Fruit fly (Drosophila melanogaster): Measurements from ENCODE around the gene tnc.

tnc gene

dm6 chr3R:25024895-25025557 is 40.8 kb downstream of the tnc start, which contains the start of the genes EMC6 and Hr96 (continued):
- peak; percentile 93 for TF ChIP-seq CG12155 (GFP tag; optimal IDR thresholded peaks at IDR 0.05)
- TF ChIP-seq ssp (GFP tag; IDR thresholded peaks at IDR 0.05): peak; percentile 75
- TF ChIP-seq CG15269 (tag; optimal IDR thresholded peaks at IDR 0.05): peak; percentile 94
- no peak for TF ChIP-seq pan (optimal IDR thresholded peaks at IDR 0.05)
- TF ChIP-seq pan (GFP tag; optimal IDR thresholded peaks at IDR 0.05 in 1 of 2, IDR thresholded peaks at IDR 0.05 in 1 of 2): peak in 1 of 2 experiments; percentile 94
- TF ChIP-seq CG11560 (tag; IDR thresholded peaks at IDR 0.05): peak; percentile 81
- peak; percentile 97 for TF ChIP-seq CG9932 (GFP tag; IDR thresholded peaks at IDR 0.05)
- TF ChIP-seq CG34422 (GFP tag; IDR thresholded peaks at IDR 0.05): peak; percentile 89
- TF ChIP-seq sisA (GFP tag; IDR thresholded peaks at IDR 0.05): peak; percentile 93
- TF ChIP-seq crol (GFP tag; IDR thresholded peaks at IDR 0.05): peak; percentile 95
- no peak for TF ChIP-seq sc (optimal IDR thresholded peaks at IDR 0.05)
- TF ChIP-seq sc (GFP tag; optimal IDR thresholded peaks at IDR 0.05): peak; percentile 77
- TF ChIP-seq CG14860 (GFP tag; IDR thresholded peaks at IDR 0.05; ENCODE audit: partially characterized antibody): peak; percentile 64
- TF ChIP-seq z (GFP tag; IDR thresholded peaks at IDR 0.05): peak; percentile 7; the same call in 1 of the 3 replicates
- TF ChIP-seq CG14667 (GFP tag; IDR thresholded peaks at IDR 0.05): peak; percentile 88
- peak; percentile 93 for TF ChIP-seq CG17328 (GFP tag; IDR thresholded peaks at IDR 0.05)
- TF ChIP-seq Six4 (GFP tag; optimal IDR thresholded peaks at IDR 0.05): peak; percentile 91
- TF ChIP-seq Xbp1 (GFP tag; optimal IDR thresholded peaks at IDR 0.05): peak; percentile 96
- TF ChIP-seq Xrp1 (GFP tag; IDR thresholded peaks at IDR 0.05): peak; percentile 96
- peak; percentile 83 for TF ChIP-seq Spps (tag; optimal IDR thresholded peaks at IDR 0.05)
- peak; percentile 94 for TF ChIP-seq CG18476 (GFP tag; optimal IDR thresholded peaks at IDR 0.05)
- TF ChIP-seq repo (GFP tag; optimal IDR thresholded peaks at IDR 0.05): peak; percentile 82
- peak; percentile 88 for TF ChIP-seq sd (tag; optimal IDR thresholded peaks at IDR 0.05)
- TF ChIP-seq Hey (tag; optimal IDR thresholded peaks at IDR 0.05): peak; percentile 67
- peak; percentile 89 for TF ChIP-seq trh (GFP tag; optimal IDR thresholded peaks at IDR 0.05)
- no peak for TF ChIP-seq cg (GFP tag; optimal IDR thresholded peaks at IDR 0.05)
- peak; percentile 63 for TF ChIP-seq amos (GFP tag; IDR thresholded peaks at IDR 0.05; ENCODE audit: partially characterized antibody)
- peak; percentile 94 to 95 for TF ChIP-seq dpn (GFP tag; optimal IDR thresholded peaks at IDR 0.05)
- peak; percentile 68 for TF ChIP-seq CG7928 (GFP tag; optimal IDR thresholded peaks at IDR 0.05)
- no peak for TF ChIP-seq CG15479 (GFP tag; optimal IDR thresholded peaks at IDR 0.05)
- peak; percentile 81 for TF ChIP-seq CG11696 (GFP tag; IDR thresholded peaks at IDR 0.05)
- TF ChIP-seq so (GFP tag; IDR thresholded peaks at IDR 0.05): peak; percentile 93
- peak; percentile 90 for TF ChIP-seq B-H1 (GFP tag; IDR thresholded peaks at IDR 0.05)
- TF ChIP-seq CG30431 (GFP tag; optimal IDR thresholded peaks at IDR 0.05): peak; percentile 89
- peak; percentile 87 for TF ChIP-seq gcm (GFP tag; optimal IDR thresholded peaks at IDR 0.05)
- TF ChIP-seq NC2β (GFP tag; optimal IDR thresholded peaks at IDR 0.05): peak; percentile 95
- peak; percentile 97 for TF ChIP-seq CG11456 (GFP tag; IDR thresholded peaks at IDR 0.05)
- peak; percentile 94 for TF ChIP-seq phol (tag; optimal IDR thresholded peaks at IDR 0.05)
- peak; percentile 65 for TF ChIP-seq Gsc (GFP tag; IDR thresholded peaks at IDR 0.05)
- TF ChIP-seq CG1529 (GFP tag; optimal IDR thresholded peaks at IDR 0.05): peak; percentile 78
- peak; percentile 89 for TF ChIP-seq Abd-B (GFP tag; optimal IDR thresholded peaks at IDR 0.05)
- peak; percentile 91 for TF ChIP-seq maf-S (GFP tag; optimal IDR thresholded peaks at IDR 0.05)
- TF ChIP-seq nau (GFP tag; optimal IDR thresholded peaks at IDR 0.05): no peak
- TF ChIP-seq chm (GFP tag; IDR thresholded peaks at IDR 0.05): peak; percentile 95
- TF ChIP-seq br (optimal IDR thresholded peaks at IDR 0.05): no peak
- TF ChIP-seq Lhr (GFP tag; optimal IDR thresholded peaks at IDR 0.05): peak; percentile 78
- TF ChIP-seq gce (GFP tag; IDR thresholded peaks at IDR 0.05): peak; percentile 76
- TF ChIP-seq CG10147 (GFP tag; optimal IDR thresholded peaks at IDR 0.05): peak; percentile 90
- peak; percentile 77 for TF ChIP-seq Poxn (GFP tag; IDR thresholded peaks at IDR 0.05)
- TF ChIP-seq CG12104 (GFP tag; optimal IDR thresholded peaks at IDR 0.05): peak; percentile 85
- TF ChIP-seq ewg (GFP tag; optimal IDR thresholded peaks at IDR 0.05): peak; percentile 89
